Fruit fly (Drosophila melanogaster): Measurements from ENCODE around the gene CG10898.

The CG10898 gene

DNA sequence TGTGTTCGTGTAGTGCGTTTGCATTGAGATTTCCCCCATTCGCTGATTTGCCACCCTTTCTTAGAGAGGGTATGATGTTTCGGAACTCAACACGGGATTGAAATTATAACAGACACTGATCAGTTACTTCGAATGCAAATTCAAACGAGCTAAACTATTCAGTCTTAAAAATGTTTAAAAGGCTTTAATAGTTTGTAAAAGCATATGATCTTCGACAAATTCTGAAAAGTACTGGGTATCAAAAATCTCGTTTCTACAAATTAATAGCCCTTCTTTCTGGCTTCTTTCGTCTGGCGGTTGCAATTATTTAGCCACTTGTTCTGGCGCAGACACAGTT lies 24.6 kb downstream of the CG10898 start (continued):
- TF ChIP-seq ato (GFP tag; IDR thresholded peaks at IDR 0.05; ENCODE audit: partially characterized antibody) (no peak), NfI (GFP tag; optimal IDR thresholded peaks at IDR 0.05) (peak; percentile 76), al (GFP tag; IDR thresholded peaks at IDR 0.05) (peak; percentile 38; the same call in 1 of the 2 replicates), chm (GFP tag; IDR thresholded peaks at IDR 0.05) (peak; percentile 62; the same call in 1 of the 2 replicates), Oaz (GFP tag; IDR thresholded peaks at IDR 0.05) (peak; percentile 71), CG2199 (GFP tag; IDR thresholded peaks at IDR 0.05) (no peak), amos (GFP tag; IDR thresholded peaks at IDR 0.05; ENCODE audit: partially characterized antibody) (no peak), ken (GFP tag; IDR thresholded peaks at IDR 0.05) (peak; percentile 74), CG11398 (GFP tag; optimal IDR thresholded peaks at IDR 0.05) (peak; percentile 43), sens (GFP tag) (peak; percentile 90), CG9817 (tag; optimal IDR thresholded peaks at IDR 0.05) (peak; percentile 31), CG13894 (tag; optimal IDR thresholded peaks at IDR 0.05) (no peak), Doc2 (GFP tag; IDR thresholded peaks at IDR 0.05) (peak; percentile 8; the same call in 1 of the 2 replicates), exex (tag; optimal IDR thresholded peaks at IDR 0.05) (no peak), dan (GFP tag; IDR thresholded peaks at IDR 0.05) (no peak), CG6813 (GFP tag; optimal IDR thresholded peaks at IDR 0.05) (peak; percentile 7), fu2 (GFP tag; optimal IDR thresholded peaks at IDR 0.05) (peak; percentile 9), trh (GFP tag; optimal IDR thresholded peaks at IDR 0.05) (no peak), CG17612 (GFP tag; IDR thresholded peaks at IDR 0.05) (0 out of 2 replicates have a peak, but pooled peaks have one; percentile 18), nom (GFP tag; optimal IDR thresholded peaks at IDR 0.05) (peak; percentile 38), az2 (GFP tag; optimal IDR thresholded peaks at IDR 0.05) (peak; percentile 62), Oli (tag; optimal IDR thresholded peaks at IDR 0.05) (peak; percentile 77), CG11093 (GFP tag; IDR thresholded peaks at IDR 0.05) (peak; percentile 56; the same call in 1 of the 3 replicates), CTCF (GFP tag; optimal IDR thresholded peaks at IDR 0.05) (no peak), gsb (GFP tag; IDR thresholded peaks at IDR 0.05) (no peak), sna (GFP tag; IDR thresholded peaks at IDR 0.05; ENCODE audit: partially characterized antibody) (no peak), CG18262 (tag; optimal IDR thresholded peaks at IDR 0.05) (peak; percentile 66), ewg (GFP tag; optimal IDR thresholded peaks at IDR 0.05) (peak; percentile 56), CG32772 (GFP tag; IDR thresholded peaks at IDR 0.05) (peak; percentile 67), CG6272 (GFP tag; IDR thresholded peaks at IDR 0.05) (no peak), Ada2b (GFP tag; IDR thresholded peaks at IDR 0.05) (peak; percentile 69), unpg (GFP tag; optimal IDR thresholded peaks at IDR 0.05) (peak; percentile 75), peb (GFP tag; IDR thresholded peaks at IDR 0.05) (peak; percentile 64), CG7987 (GFP tag; optimal IDR thresholded peaks at IDR 0.05) (peak; percentile 25), MBD-R2 (GFP tag; IDR thresholded peaks at IDR 0.05) (0 out of 2 replicates have a peak, but pooled peaks have one; percentile 26), HLH3B (GFP tag; IDR thresholded peaks at IDR 0.05) (peak; percentile 75), stwl (tag; optimal IDR thresholded peaks at IDR 0.05) (no peak), Kr (GFP tag; optimal IDR thresholded peaks at IDR 0.05) (no peak), esg (GFP tag; conservative IDR thresholded peaks at IDR 0.05) (peak; percentile 71), Sox100B (GFP tag; optimal IDR thresholded peaks at IDR 0.05) (no peak), Vsx1 (GFP tag; optimal IDR thresholded peaks at IDR 0.05) (no peak), CG3163 (GFP tag; optimal IDR thresholded peaks at IDR 0.05) (peak; percentile 41), cato (GFP tag; optimal IDR thresholded peaks at IDR 0.05; ENCODE audit: borderline replicate concordance) (peak; percentile 25), Usf (GFP tag; optimal IDR thresholded peaks at IDR 0.05) (no peak), dimm (GFP tag; IDR thresholded peaks at IDR 0.05) (peak; percentile 65), CG10654 (GFP tag; optimal IDR thresholded peaks at IDR 0.05) (peak; percentile 14), gt (GFP tag; IDR thresholded peaks at IDR 0.05) (peak; percentile 41; the same call in 1 of the 2 replicates), schlank (tag; optimal IDR thresholded peaks at IDR 0.05) (peak; percentile 22), CG14014 (GFP tag; IDR thresholded peaks at IDR 0.05) (peak; percentile 69), Optix (GFP tag; IDR thresholded peaks at IDR 0.05) (peak; percentile 79), Atf-2 (GFP tag; optimal IDR thresholded peaks at IDR 0.05) (peak; percentile 43), nau (GFP tag; optimal IDR thresholded peaks at IDR 0.05) (no peak)

All from whole organism, embryonic.